Fruit fly (Drosophila melanogaster): ENCODE data around the gene sicily.
A peak's percentile ranks its signal among the peaks of the same experiment; 100 is the strongest.

Gene sicily

dm6 chrX:11915154-11915593 is 23.6 kb downstream of the sicily start:
- TF ChIP-seq Hnf4 (GFP tag; optimal IDR thresholded peaks at IDR 0.05): peak; percentile 37
- no peak for TF ChIP-seq sage (GFP tag; optimal IDR thresholded peaks at IDR 0.05)
- peak; percentile 84 for TF ChIP-seq dmrt93B (GFP tag; optimal IDR thresholded peaks at IDR 0.05)
- TF ChIP-seq Mio (GFP tag; optimal IDR thresholded peaks at IDR 0.05): no peak
- peak; percentile 53 for TF ChIP-seq ey (GFP tag; optimal IDR thresholded peaks at IDR 0.05)
- peak; percentile 65 for TF ChIP-seq woc (GFP tag; optimal IDR thresholded peaks at IDR 0.05)
- TF ChIP-seq Dfd (GFP tag; optimal IDR thresholded peaks at IDR 0.05): no peak
- peak; percentile 65 for TF ChIP-seq br (GFP tag; optimal IDR thresholded peaks at IDR 0.05)
- peak; percentile 70 for TF ChIP-seq sv (GFP tag; optimal IDR thresholded peaks at IDR 0.05)
- peak; percentile 84 for TF ChIP-seq OdsH (GFP tag; optimal IDR thresholded peaks at IDR 0.05)
- no peak for TF ChIP-seq lola (GFP tag; optimal IDR thresholded peaks at IDR 0.05)
- peak; percentile 77 for TF ChIP-seq h (GFP tag; optimal IDR thresholded peaks at IDR 0.05)
- TF ChIP-seq brk (GFP tag; optimal IDR thresholded peaks at IDR 0.05): peak; percentile 65
- TF ChIP-seq fru (GFP tag; optimal IDR thresholded peaks at IDR 0.05): peak; percentile 77
- TF ChIP-seq HLH106 (tag; optimal IDR thresholded peaks at IDR 0.05): peak; percentile 96
- TF ChIP-seq foxo (GFP tag; optimal IDR thresholded peaks at IDR 0.05): peak in 1 of 2 experiments; percentile 83
- TF ChIP-seq rgr (GFP tag; optimal IDR thresholded peaks at IDR 0.05): peak; percentile 77
- no peak for TF ChIP-seq Rel (GFP tag; optimal IDR thresholded peaks at IDR 0.05)
- TF ChIP-seq Rel (tag; optimal IDR thresholded peaks at IDR 0.05): peak; percentile 77
- peak; percentile 95 for TF ChIP-seq Sp1 (GFP tag; optimal IDR thresholded peaks at IDR 0.05)
- peak; percentile 90 for TF ChIP-seq CG9705 (GFP tag; optimal IDR thresholded peaks at IDR 0.05)
- TF ChIP-seq Hr83 (GFP tag; optimal IDR thresholded peaks at IDR 0.05; ENCODE audit: poor library complexity, severe bottlenecking): no peak
- no peak for TF ChIP-seq Hr78 (GFP tag; optimal IDR thresholded peaks at IDR 0.05)
- peak; percentile 79 for TF ChIP-seq psq (GFP tag; optimal IDR thresholded peaks at IDR 0.05)
- no peak for TF ChIP-seq Vsx2 (GFP tag; optimal IDR thresholded peaks at IDR 0.05; ENCODE audit: partially characterized antibody)
- TF ChIP-seq tai (GFP tag; optimal IDR thresholded peaks at IDR 0.05): no peak

DNA sequence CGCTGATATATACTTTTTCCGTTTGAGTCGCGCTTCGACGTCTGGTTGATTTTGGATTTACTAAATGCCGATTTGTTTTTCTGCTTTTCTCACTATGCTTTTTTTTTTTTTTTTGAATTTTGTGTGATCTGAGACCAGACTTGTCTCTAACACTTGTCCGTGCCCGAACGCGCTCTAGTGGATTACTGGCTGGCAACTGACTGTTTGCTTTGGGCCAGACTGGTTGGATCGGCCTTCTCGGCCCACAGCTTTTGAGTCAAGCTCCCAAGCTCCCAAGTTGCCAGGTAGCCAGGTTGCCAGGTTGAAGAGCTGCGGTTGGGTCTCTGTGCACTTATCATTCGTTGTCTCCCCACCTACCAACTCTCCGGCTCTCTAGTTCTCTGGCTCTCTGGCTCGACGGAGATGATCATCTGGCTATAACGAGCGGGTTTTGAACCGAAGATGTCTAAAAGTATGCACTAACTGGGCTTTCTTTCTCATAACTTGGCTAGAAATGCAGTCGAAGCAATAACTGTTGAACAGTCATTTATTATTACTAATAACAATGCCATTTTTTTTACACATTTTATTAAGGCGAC is 25.6 kb downstream of the sicily start, which contains the start of gene pot:
TSS of gene pot (minus strand) at position 205 of the 578 bp plus-strand sequence.
- peak; percentile 61 for TF ChIP-seq Myc (optimal IDR thresholded peaks at IDR 0.05)
- TF ChIP-seq woc (GFP tag; optimal IDR thresholded peaks at IDR 0.05): peak; percentile 14
- TF ChIP-seq Hr83 (GFP tag; optimal IDR thresholded peaks at IDR 0.05; ENCODE audit: poor library complexity, severe bottlenecking): peak; percentile 36
- TF ChIP-seq dl (GFP tag; optimal IDR thresholded peaks at IDR 0.05; ENCODE audit: insufficient read depth in 1 of 2, partially characterized antibody in 2 of 2): peak in 1 of 2 experiments; percentile 33
- TF ChIP-seq Vsx2 (GFP tag; optimal IDR thresholded peaks at IDR 0.05; ENCODE audit: partially characterized antibody): peak; percentile 62
- TF ChIP-seq Hr78 (GFP tag; optimal IDR thresholded peaks at IDR 0.05): no peak
- peak; percentile 18 for TF ChIP-seq Dif (GFP tag; optimal IDR thresholded peaks at IDR 0.05; ENCODE audit: partially characterized antibody)
- no peak for TF ChIP-seq HLH106 (tag; optimal IDR thresholded peaks at IDR 0.05)

- no peak for TF ChIP-seq Hr83 (GFP tag; optimal IDR thresholded peaks at IDR 0.05; ENCODE audit: poor library complexity, severe bottlenecking)
- TF ChIP-seq Dif (GFP tag; optimal IDR thresholded peaks at IDR 0.05; ENCODE audit: partially characterized antibody): no peak
- TF ChIP-seq N (GFP tag; optimal IDR thresholded peaks at IDR 0.05): no peak
- peak; percentile 85 for TF ChIP-seq h (GFP tag; optimal IDR thresholded peaks at IDR 0.05)
- TF ChIP-seq dmrt93B (GFP tag; optimal IDR thresholded peaks at IDR 0.05): peak; percentile 72
- no peak for TF ChIP-seq dl (GFP tag; optimal IDR thresholded peaks at IDR 0.05; ENCODE audit: insufficient read depth in 1 of 2, partially characterized antibody in 2 of 2)
- TF ChIP-seq Vsx2 (GFP tag; optimal IDR thresholded peaks at IDR 0.05; ENCODE audit: partially characterized antibody): no peak
- no peak for TF ChIP-seq Mio (GFP tag; optimal IDR thresholded peaks at IDR 0.05)
- no peak for TF ChIP-seq pan (optimal IDR thresholded peaks at IDR 0.05)
- no peak for TF ChIP-seq Rel (GFP tag; optimal IDR thresholded peaks at IDR 0.05)
- TF ChIP-seq Rel (tag; optimal IDR thresholded peaks at IDR 0.05): peak; percentile 69
- no peak for TF ChIP-seq lola (GFP tag; optimal IDR thresholded peaks at IDR 0.05)
- TF ChIP-seq psq (GFP tag; optimal IDR thresholded peaks at IDR 0.05): peak; percentile 72
- no peak for TF ChIP-seq dsf (GFP tag; optimal IDR thresholded peaks at IDR 0.05; ENCODE audit: borderline replicate concordance)
- no peak for TF ChIP-seq usp (GFP tag; optimal IDR thresholded peaks at IDR 0.05)
- peak; percentile 74 for TF ChIP-seq br (GFP tag; optimal IDR thresholded peaks at IDR 0.05)
- TF ChIP-seq Hr78 (GFP tag; optimal IDR thresholded peaks at IDR 0.05): no peak
- peak; percentile 75 for TF ChIP-seq ey (GFP tag; optimal IDR thresholded peaks at IDR 0.05)
- no peak for TF ChIP-seq jim (GFP tag; optimal IDR thresholded peaks at IDR 0.05)
- TF ChIP-seq OdsH (GFP tag; optimal IDR thresholded peaks at IDR 0.05): peak; percentile 87
- peak; percentile 81 for TF ChIP-seq rgr (GFP tag; optimal IDR thresholded peaks at IDR 0.05)
- peak; percentile 72 for TF ChIP-seq sv (GFP tag; optimal IDR thresholded peaks at IDR 0.05)
- TF ChIP-seq brk (GFP tag; optimal IDR thresholded peaks at IDR 0.05): peak; percentile 71
- TF ChIP-seq Jra (GFP tag; optimal IDR thresholded peaks at IDR 0.05): peak; percentile 24
- peak; percentile 83 for TF ChIP-seq CG9705 (GFP tag; optimal IDR thresholded peaks at IDR 0.05)
- peak; percentile 85 for TF ChIP-seq fru (GFP tag; optimal IDR thresholded peaks at IDR 0.05)
- TF ChIP-seq GATAd (GFP tag; optimal IDR thresholded peaks at IDR 0.05): no peak
- TF ChIP-seq CG32264 (GFP tag; optimal IDR thresholded peaks at IDR 0.05): peak; percentile 0
- no peak for TF ChIP-seq Abd-B (GFP tag; optimal IDR thresholded peaks at IDR 0.05)
- TF ChIP-seq sage (GFP tag; optimal IDR thresholded peaks at IDR 0.05): no peak
- peak; percentile 93 for TF ChIP-seq Sp1 (GFP tag; optimal IDR thresholded peaks at IDR 0.05)
- TF ChIP-seq Dfd (GFP tag; optimal IDR thresholded peaks at IDR 0.05): no peak
- peak; percentile 92 for TF ChIP-seq HLH106 (tag; optimal IDR thresholded peaks at IDR 0.05)
- peak in 1 of 2 experiments; percentile 85 for TF ChIP-seq foxo (GFP tag; optimal IDR thresholded peaks at IDR 0.05)
- peak; percentile 69 for TF ChIP-seq woc (GFP tag; optimal IDR thresholded peaks at IDR 0.05)
- TF ChIP-seq Hnf4 (GFP tag; optimal IDR thresholded peaks at IDR 0.05): peak; percentile 77
- no peak for TF ChIP-seq tai (GFP tag; optimal IDR thresholded peaks at IDR 0.05)
- peak; percentile 42 for TF ChIP-seq CrebA (GFP tag; optimal IDR thresholded peaks at IDR 0.05; ENCODE audit: borderline replicate concordance)
- TF ChIP-seq Myc (optimal IDR thresholded peaks at IDR 0.05): no peak
Observed at dm6 chrX:11920959-11921358, 29.4 kb downstream of the sicily start.
